Worm (Caenorhabditis elegans) whole organism, young adult: ENCODE data around the gene zmp-5.

ENCODE experiments used
- F23B12.7 ChIP-seq: sonication (generic microtip); optimal IDR thresholded peaks from 2 replicates; lab custom pipeline; 2017; ENCODE audit warnings: missing genetic modification characterization, mild to moderate bottlenecking, missing compliant biosample characterization, antibody characterized with exemption, moderate library complexity; ENCODE audit not compliant: insufficient read depth
- F49E8.2 ChIP-seq: sonication (generic microtip); optimal IDR thresholded peaks from 3 replicates; lab custom pipeline; 2017; ENCODE audit warnings: missing genetic modification characterization, mild to moderate bottlenecking, missing compliant biosample characterization, antibody characterized with exemption, moderate library complexity; ENCODE audit not compliant: insufficient read depth
- F57A8.1 ChIP-seq: fragments of 200-800 bp; sonication (Bioruptor generic); optimal IDR thresholded peaks from 2 replicates; lab custom pipeline; 2018; ENCODE audit warnings: mild to moderate bottlenecking, missing genetic modification characterization, moderate library complexity, missing compliant biosample characterization
- aptf-2 ChIP-seq: fragments of 200-800 bp; sonication (Bioruptor generic); conservative IDR thresholded peaks from 2 replicates; pipeline ENCODE4 v1.3.6; 2022; ENCODE audit warnings: missing genetic modification reagents, missing genetic modification characterization, missing compliant biosample characterization
- bed-1 ChIP-seq: fragments of 200-800 bp; sonication (Bioruptor generic); IDR thresholded peaks from 2 replicates; pipeline ENCODE4 v1.3.6; 2022; ENCODE audit warnings: missing genetic modification reagents, missing genetic modification characterization, missing compliant biosample characterization
- dpff-1 ChIP-seq: sonication (generic microtip); optimal IDR thresholded peaks from 2 replicates; lab custom pipeline; 2017; ENCODE audit warnings: mild to moderate bottlenecking, missing genetic modification characterization, missing compliant biosample characterization
- fkh-3 ChIP-seq: sonication (generic microtip); optimal IDR thresholded peaks from 2 replicates; lab custom pipeline; 2016; ENCODE audit warnings: mild to moderate bottlenecking, missing genetic modification characterization, missing compliant biosample characterization
- him-1 ChIP-seq: sonication (generic microtip); optimal IDR thresholded peaks from 2 replicates; lab custom pipeline; 2016; ENCODE audit warnings: missing genotype, missing genetic modification reagents, missing genetic modification characterization, missing compliant biosample characterization
- nhr-120 ChIP-seq: fragments of 200-800 bp; sonication (Bioruptor generic); IDR thresholded peaks from 2 replicates; pipeline ENCODE4 v1.3.6; 2022; ENCODE audit warnings: missing genetic modification characterization, missing compliant biosample characterization
- rec-8 ChIP-seq, 2 experiments: sonication (generic microtip); optimal IDR thresholded peaks; 2 replicates each; lab custom pipeline; 2016; ENCODE audit warnings: mild to moderate bottlenecking in 2 of 2, missing genetic modification characterization in 2 of 2, missing genetic modification reagents in 2 of 2, missing genotype in 2 of 2, missing biosample characterization in 1 of 2, missing compliant biosample characterization in 1 of 2, moderate library complexity in 1 of 2
- snpc-4 ChIP-seq, 5 experiments: fragments of 150-350 bp in 1 of 5; sonication (generic microtip) in 4 of 5; optimal IDR thresholded peaks; 2 replicates each; lab custom pipeline; 2014 to 2018; ENCODE audit warnings: missing genetic modification characterization in 5 of 5, missing biosample characterization in 3 of 5, antibody characterized with exemption in 2 of 5, mild to moderate bottlenecking in 2 of 5, missing compliant biosample characterization in 2 of 5, missing genotype in 2 of 5, moderate library complexity in 2 of 5, missing genetic modification reagents in 1 of 5
- tbx-9 ChIP-seq: sonication (generic microtip); optimal IDR thresholded peaks from 2 replicates; lab custom pipeline; 2016; ENCODE audit warnings: borderline replicate concordance, missing genetic modification characterization, inconsistent platforms, missing compliant biosample characterization
- unc-62 ChIP-seq: fragments of 150-350 bp; optimal IDR thresholded peaks from 2 replicates; lab custom pipeline; 2014; ENCODE audit warnings: missing biosample characterization, missing genetic modification reagents, missing genetic modification characterization

ce11 chrX:12667804-12668511 is 21.0 kb downstream of the zmp-5 start, which contains the start of gene nhr-17:
- no peak for TF ChIP-seq tbx-9 (tag; lab: Kevin White, UChicago)
- no peak for TF ChIP-seq aptf-2 (GFP tag; lab: Robert Waterston, UW)
- TF ChIP-seq him-1 (tag; lab: Kevin White, UChicago), result no peak
- TF ChIP-seq bed-1, result no peak
- no peak for TF ChIP-seq snpc-4 (GFP tag; optimal IDR thresholded peaks at IDR 0.05; lab: Kevin White, UChicago)
- no peak for TF ChIP-seq snpc-4 (tag; optimal IDR thresholded peaks at IDR 0.05; lab: Kevin White, UChicago)
- TF ChIP-seq F23B12.7 (tag; lab: Kevin White, UChicago), result peak; percentile 14
- no peak for TF ChIP-seq fkh-3 (tag; lab: Kevin White, UChicago)
- no peak for TF ChIP-seq unc-62 (GFP tag; lab: Kevin White, UChicago)
- no peak for TF ChIP-seq F57A8.1 (GFP tag; lab: Kevin White, UChicago)
- no peak for TF ChIP-seq rec-8 (tag; optimal IDR thresholded peaks at IDR 0.05; lab: Kevin White, UChicago)
- no peak for TF ChIP-seq F49E8.2
- TF ChIP-seq nhr-120 (GFP tag; lab: Robert Waterston, UW), result no peak
- TF ChIP-seq dpff-1 (tag; lab: Kevin White, UChicago), result no peak
